Worm (Caenorhabditis elegans) whole organism, midembryonic: ENCODE data around the gene sri-48.

Source experiments
- T22C8.4 ChIP-seq: fragments of 200-800 bp; sonication (Bioruptor generic); IDR thresholded peaks from 2 replicates; pipeline ENCODE4 v1.3.6; 2022; ENCODE audit warnings: missing genetic modification characterization, missing compliant biosample characterization
- cog-1 ChIP-seq: sonication (generic microtip); optimal IDR thresholded peaks from 2 replicates; lab custom pipeline; 2016; ENCODE audit warnings: missing genetic modification characterization, missing compliant biosample characterization
- flt-1 ChIP-seq: fragments of 200-800 bp; sonication (Bioruptor generic); IDR thresholded peaks from 2 replicates; pipeline ENCODE4 v1.3.6; 2022; ENCODE audit warnings: missing genetic modification characterization, missing compliant biosample characterization
- klf-2 ChIP-seq: fragments of 200-800 bp; sonication (Bioruptor generic); conservative IDR thresholded peaks from 2 replicates; pipeline ENCODE4 v1.3.6; 2022; ENCODE audit warnings: missing genetic modification reagents, missing genetic modification characterization, missing compliant biosample characterization
- med-1 ChIP-seq: sonication (generic microtip); optimal IDR thresholded peaks from 2 replicates; lab custom pipeline; 2017; ENCODE audit warnings: missing genetic modification characterization, mild to moderate bottlenecking, missing compliant biosample characterization, antibody characterized with exemption, missing genetic modification reagents; ENCODE audit not compliant: insufficient read depth
- ref-1 ChIP-seq: fragments of 200-800 bp; sonication (Bioruptor generic); conservative IDR thresholded peaks from 2 replicates; pipeline ENCODE4 v1.3.6; 2022; ENCODE audit warnings: missing genetic modification reagents, missing genetic modification characterization, missing compliant biosample characterization
- tab-1 ChIP-seq: fragments of 200-800 bp; sonication (Bioruptor generic); IDR thresholded peaks from 2 replicates; pipeline ENCODE4 v1.3.6; 2022; ENCODE audit warnings: missing genetic modification characterization, missing compliant biosample characterization
- ztf-23 ChIP-seq: fragments of 200-800 bp; sonication (Bioruptor generic); IDR thresholded peaks from 2 replicates; pipeline ENCODE4 v1.3.6; 2022; ENCODE audit warnings: missing genetic modification reagents, missing genetic modification characterization, missing compliant biosample characterization
- ztf-29 ChIP-seq: fragments of 200-800 bp; sonication (Bioruptor generic); IDR thresholded peaks from 2 replicates; pipeline ENCODE4 v1.3.6; 2022; ENCODE audit warnings: missing genetic modification reagents, missing genetic modification characterization, missing compliant biosample characterization

Gene sri-48

DNA sequence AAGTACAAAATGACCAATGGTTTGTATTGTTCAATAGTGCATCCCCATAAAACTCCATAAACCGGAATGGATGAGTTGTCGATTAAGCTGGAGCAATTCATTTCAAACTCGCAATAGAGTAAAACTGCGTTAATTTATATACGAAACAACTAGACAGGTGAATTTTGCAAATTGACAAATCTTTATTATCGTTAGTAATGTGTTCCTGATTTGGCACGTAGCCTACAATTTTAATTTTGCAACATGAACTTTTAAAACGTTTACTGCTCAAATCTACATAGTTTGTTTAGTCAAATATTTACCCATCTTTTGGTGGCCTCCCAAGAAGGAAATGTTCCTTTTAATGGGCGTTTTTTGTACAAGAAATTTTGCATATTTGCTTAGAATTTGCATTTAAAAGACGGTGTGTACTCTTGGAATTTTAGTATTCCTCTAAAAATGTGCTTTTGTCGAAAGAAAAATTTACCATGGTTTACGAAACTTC, 35.9 kb upstream of the sri-48 start, which contains the start of the genes srz-67 and C17F4.11:
TSS of gene srz-67 (minus strand) at position 101 of the 484 bp plus-strand sequence.
TSS of gene C17F4.11 (plus strand) at position 434 of the 484 bp plus-strand sequence.
- no peak for TF ChIP-seq cog-1 (tag; lab: Kevin White, UChicago)
- TF ChIP-seq klf-2 (GFP tag; lab: Robert Waterston, UW), result no peak
- TF ChIP-seq ztf-23 (GFP tag; lab: Robert Waterston, UW), result no peak
- TF ChIP-seq ztf-29 (GFP tag; lab: Robert Waterston, UW), result no peak
- no peak for TF ChIP-seq ref-1
- TF ChIP-seq tab-1 (GFP tag; lab: Robert Waterston, UW), result no peak
- no peak for TF ChIP-seq T22C8.4 (GFP tag; lab: Robert Waterston, UW)
- TF ChIP-seq flt-1 (GFP tag; lab: Robert Waterston, UW), result no peak
- no peak for TF ChIP-seq med-1 (GFP tag; lab: Kevin White, UChicago)

- TF ChIP-seq T22C8.4 (GFP tag; lab: Robert Waterston, UW) (no peak), med-1 (GFP tag; lab: Kevin White, UChicago) (no peak), cog-1 (tag; lab: Kevin White, UChicago) (no peak)
Measured at ce11 chrII:3234725-3235124, 33.6 kb upstream of the sri-48 start, which contains the start of gene C17F4.8. TSS of gene C17F4.8 (minus strand) at chrII:3234825.

DNA sequence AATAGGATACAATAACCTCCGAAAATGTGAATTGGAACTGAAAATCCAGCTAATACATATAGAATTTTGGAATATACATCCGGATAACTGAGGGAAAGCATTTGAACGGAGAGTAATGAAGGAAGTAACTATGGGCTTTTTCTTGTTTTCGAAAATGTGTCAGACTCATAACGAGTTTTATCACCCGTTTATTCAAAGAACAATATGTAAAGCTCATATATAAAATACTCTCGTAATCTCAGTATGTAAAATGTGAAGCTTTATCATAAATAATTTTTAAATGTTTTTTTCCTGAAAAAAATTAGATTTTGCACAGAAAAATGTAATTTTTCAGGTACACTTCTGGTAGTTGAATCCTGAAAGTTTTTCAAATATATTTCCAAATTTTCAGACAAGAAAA, 29.3 kb upstream of the sri-48 start, which contains the start of gene srh-297:
TSS of gene srh-297 (minus strand) at position 101 of the 400 bp plus-strand sequence.
- no peak for TF ChIP-seq T22C8.4 (GFP tag; lab: Robert Waterston, UW)
- TF ChIP-seq flt-1 (GFP tag; lab: Robert Waterston, UW), result no peak
- TF ChIP-seq klf-2 (GFP tag; lab: Robert Waterston, UW), result no peak
- no peak for TF ChIP-seq ref-1
- no peak for TF ChIP-seq ztf-23 (GFP tag; lab: Robert Waterston, UW)
- no peak for TF ChIP-seq cog-1 (tag; lab: Kevin White, UChicago)
- TF ChIP-seq tab-1 (GFP tag; lab: Robert Waterston, UW), result no peak

- no peak for TF ChIP-seq klf-2 (GFP tag; lab: Robert Waterston, UW)
- no peak for TF ChIP-seq ztf-29 (GFP tag; lab: Robert Waterston, UW)
- TF ChIP-seq med-1 (GFP tag; lab: Kevin White, UChicago), result no peak
- TF ChIP-seq flt-1 (GFP tag; lab: Robert Waterston, UW), result no peak
- TF ChIP-seq ref-1, result no peak
Measured at ce11 chrII:3225780-3226179, 24.6 kb upstream of the sri-48 start, which contains the start of gene ZC239.17. TSS of gene ZC239.17 (minus strand) at chrII:3225880.

- TF ChIP-seq cog-1 (tag; lab: Kevin White, UChicago) (no peak), ztf-23 (GFP tag; lab: Robert Waterston, UW) (no peak), klf-2 (GFP tag; lab: Robert Waterston, UW) (no peak), ztf-29 (GFP tag; lab: Robert Waterston, UW) (no peak), flt-1 (GFP tag; lab: Robert Waterston, UW) (no peak), T22C8.4 (GFP tag; lab: Robert Waterston, UW) (no peak), tab-1 (GFP tag; lab: Robert Waterston, UW) (no peak)
Measured at ce11 chrII:3225200-3225599, 24.1 kb upstream of the sri-48 start, which contains the start of gene ZC239.16. TSS of gene ZC239.16 (minus strand) at chrII:3225319.

DNA sequence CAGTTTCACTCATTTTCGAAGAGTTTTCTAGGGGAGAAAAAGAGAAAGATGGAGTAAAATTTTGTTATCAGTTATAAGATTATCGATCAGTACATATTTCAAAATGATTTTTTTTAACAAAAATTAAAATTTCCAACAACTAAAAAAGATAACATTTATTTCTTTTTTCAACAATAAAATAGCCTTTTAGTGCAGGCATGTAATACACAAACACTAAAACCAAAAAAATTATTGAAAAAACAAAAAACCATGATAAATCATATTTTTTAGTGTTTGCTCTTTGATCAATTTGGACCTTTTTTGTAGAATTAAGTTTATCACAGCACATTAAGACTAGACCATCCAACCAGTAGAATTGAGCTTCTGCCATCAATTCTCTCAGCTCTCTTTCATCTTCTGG, 23.5 kb upstream of the sri-48 start, which contains the start of gene ZC239.15:
TSS of gene ZC239.15 (minus strand) at position 101 of the 400 bp plus-strand sequence.
- no peak for TF ChIP-seq ztf-23 (GFP tag; lab: Robert Waterston, UW)
- TF ChIP-seq T22C8.4 (GFP tag; lab: Robert Waterston, UW), result no peak
- no peak for TF ChIP-seq tab-1 (GFP tag; lab: Robert Waterston, UW)
- no peak for TF ChIP-seq ref-1
- no peak for TF ChIP-seq ztf-29 (GFP tag; lab: Robert Waterston, UW)
- no peak for TF ChIP-seq med-1 (GFP tag; lab: Kevin White, UChicago)
- TF ChIP-seq flt-1 (GFP tag; lab: Robert Waterston, UW), result no peak
- TF ChIP-seq klf-2 (GFP tag; lab: Robert Waterston, UW), result no peak
- no peak for TF ChIP-seq cog-1 (tag; lab: Kevin White, UChicago)

DNA sequence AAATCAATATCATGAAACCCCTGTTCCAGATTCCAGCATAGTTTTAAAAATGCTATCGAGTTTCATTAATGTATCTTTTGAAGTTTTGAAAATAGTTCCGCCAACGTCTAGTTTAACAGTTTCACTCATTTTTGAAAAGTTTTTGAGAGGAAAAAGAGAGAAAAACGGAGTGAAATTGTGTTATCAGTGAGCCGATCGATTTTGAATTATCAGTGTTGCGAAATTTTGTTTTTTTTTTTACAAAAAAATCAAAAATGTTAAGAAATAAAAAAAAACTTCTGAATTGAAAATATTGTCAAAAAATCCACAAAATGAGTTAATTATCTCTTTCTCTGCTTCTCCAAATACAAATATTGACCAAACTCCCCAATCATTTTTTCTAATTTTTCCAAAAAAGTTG, 21.5 kb upstream of the sri-48 start, which contains the start of gene ZC239.13:
TSS of gene ZC239.13 (minus strand) at position 154 of the 400 bp plus-strand sequence.
- no peak for TF ChIP-seq klf-2 (GFP tag; lab: Robert Waterston, UW)
- TF ChIP-seq T22C8.4 (GFP tag; lab: Robert Waterston, UW), result no peak
- no peak for TF ChIP-seq med-1 (GFP tag; lab: Kevin White, UChicago)
- TF ChIP-seq ztf-23 (GFP tag; lab: Robert Waterston, UW), result no peak
- TF ChIP-seq tab-1 (GFP tag; lab: Robert Waterston, UW), result no peak
- TF ChIP-seq cog-1 (tag; lab: Kevin White, UChicago), result no peak
- no peak for TF ChIP-seq ref-1
- no peak for TF ChIP-seq ztf-29 (GFP tag; lab: Robert Waterston, UW)
- TF ChIP-seq flt-1 (GFP tag; lab: Robert Waterston, UW), result no peak

DNA sequence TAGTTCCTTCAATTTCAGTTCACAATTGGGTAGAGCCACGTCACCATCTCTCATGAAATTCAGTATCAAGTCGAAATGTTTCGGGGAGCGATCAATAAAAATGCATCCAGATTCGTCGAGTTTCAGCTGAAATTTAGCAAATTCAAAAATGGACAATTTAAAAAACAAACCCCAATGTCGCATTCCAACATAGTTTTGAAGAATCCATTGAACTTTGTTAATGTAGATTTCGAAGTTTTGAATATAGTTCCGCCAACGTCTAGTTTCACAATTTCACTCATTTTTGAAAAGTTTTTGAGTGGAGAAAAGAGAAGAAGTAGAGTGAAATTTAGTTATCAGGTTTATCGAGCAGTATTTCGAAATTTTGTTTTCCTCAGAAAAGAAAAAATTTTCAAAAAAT, 20.6 kb upstream of the sri-48 start, which contains the start of gene ZC239.14:
TSS of gene ZC239.14 (minus strand) at position 305 of the 400 bp plus-strand sequence.
- TF ChIP-seq cog-1 (tag; lab: Kevin White, UChicago) (no peak), ref-1 (no peak)

DNA sequence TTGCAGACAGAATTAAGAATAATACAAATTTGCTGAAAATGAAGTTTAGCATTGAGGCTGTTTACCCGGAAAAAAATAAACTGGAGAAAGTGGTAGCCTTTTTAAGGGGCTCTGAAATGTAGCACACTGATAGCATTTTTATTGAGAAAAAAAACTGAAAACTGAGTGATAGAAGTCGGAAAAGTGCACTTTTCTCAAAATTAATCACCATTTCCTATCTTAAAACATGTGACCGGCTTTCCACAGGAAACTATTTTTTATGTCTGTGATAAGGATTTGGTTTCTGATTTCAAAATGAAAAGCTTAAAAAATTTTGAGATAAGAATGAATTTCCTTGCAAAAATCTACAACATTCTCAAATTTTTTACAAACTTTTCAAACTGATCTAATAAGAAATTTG, 19.6 kb upstream of the sri-48 start, which contains the start of gene ZC239.22:
TSS of gene ZC239.22 (minus strand) at position 101 of the 400 bp plus-strand sequence.
- TF ChIP-seq klf-2 (GFP tag; lab: Robert Waterston, UW) (no peak), ztf-29 (GFP tag; lab: Robert Waterston, UW) (no peak), T22C8.4 (GFP tag; lab: Robert Waterston, UW) (no peak), ref-1 (no peak), med-1 (GFP tag; lab: Kevin White, UChicago) (no peak), flt-1 (GFP tag; lab: Robert Waterston, UW) (no peak), cog-1 (tag; lab: Kevin White, UChicago) (no peak), tab-1 (GFP tag; lab: Robert Waterston, UW) (no peak), ztf-23 (GFP tag; lab: Robert Waterston, UW) (no peak)
